Fruit fly (Drosophila melanogaster) whole organism, wandering third instar larva: Measurements from ENCODE around the gene CG8173.

ENCODE experiments used
- Dfd ChIP-seq: fragments of >200 bp; optimal IDR thresholded peaks from 2 replicates; lab custom pipeline; 2017; ENCODE audit warnings: missing biosample characterization, missing genetic modification characterization
- Hr78 ChIP-seq: fragments of >200 bp; optimal IDR thresholded peaks from 2 replicates; lab custom pipeline; 2017; ENCODE audit warnings: missing biosample characterization, missing genetic modification characterization
- Mio ChIP-seq: sonication (Bioruptor generic); optimal IDR thresholded peaks from 2 replicates; lab custom pipeline; 2016; ENCODE audit warnings: missing biosample characterization, missing genetic modification characterization
- dl ChIP-seq, 2 experiments: fragments of 175-275, 200-275 bp in 1 of 2; fragments of 200-275 bp in 1 of 2; sonication (Bioruptor generic); optimal IDR thresholded peaks; lab custom pipeline; 2018; ENCODE audit warnings: mild to moderate bottlenecking in 2 of 2, missing biosample characterization in 2 of 2, missing genetic modification characterization in 2 of 2, moderate library complexity in 2 of 2; ENCODE audit not compliant: partially characterized antibody in 2 of 2, insufficient read depth in 1 of 2
- pan ChIP-seq: fragments of >200 bp; optimal IDR thresholded peaks from 2 replicates; lab custom pipeline; 2017
- psq ChIP-seq: fragments of 200-800 bp; sonication (Bioruptor generic); optimal IDR thresholded peaks from 3 replicates; lab custom pipeline; 2017; ENCODE audit warnings: missing biosample characterization, mild to moderate bottlenecking, missing genetic modification characterization, moderate library complexity
- sage ChIP-seq: fragments of 200-800 bp; sonication (Bioruptor generic); optimal IDR thresholded peaks from 2 replicates; lab custom pipeline; 2016; ENCODE audit warnings: missing biosample characterization, mild to moderate bottlenecking, missing genetic modification characterization
- usp ChIP-seq: fragments of >200 bp; optimal IDR thresholded peaks from 2 replicates; lab custom pipeline; 2017; ENCODE audit warnings: missing biosample characterization, missing genetic modification characterization
- woc ChIP-seq: sonication (Bioruptor generic); optimal IDR thresholded peaks from 2 replicates; lab custom pipeline; 2016; ENCODE audit warnings: missing biosample characterization, mild to moderate bottlenecking, missing genetic modification characterization

dm6 chrX:17683506-17683858, 26.0 kb downstream of the CG8173 start:
- TF ChIP-seq pan (lab: Kevin White, UChicago) = no peak
- TF ChIP-seq dl (GFP tag; optimal IDR thresholded peaks at IDR 0.05; lab: Kevin White, UChicago; ENCODE audit: insufficient read depth in 1 of 2, partially characterized antibody in 2 of 2) = no peak
- TF ChIP-seq Mio (GFP tag; lab: Kevin White, UChicago) = no peak
- no peak for TF ChIP-seq Dfd (GFP tag; lab: Kevin White, UChicago)
- TF ChIP-seq sage (GFP tag; lab: Kevin White, UChicago) = no peak
- TF ChIP-seq psq (GFP tag; lab: Kevin White, UChicago) = peak; percentile 36
- TF ChIP-seq usp = no peak
- TF ChIP-seq woc (GFP tag; lab: Kevin White, UChicago) = peak; percentile 58
- TF ChIP-seq Hr78 (GFP tag; lab: Kevin White, UChicago) = no peak
